Worm (Caenorhabditis elegans) whole organism, L2 larva: Measurements from ENCODE around the gene T24C12.4.
A peak's percentile ranks its signal among the peaks of the same experiment; 100 is the strongest.

Source experiments
- Y55F3AM.14 ChIP-seq: fragments of 200-800 bp; sonication (Bioruptor generic); optimal IDR thresholded peaks from 2 replicates; lab custom pipeline; 2018; ENCODE audit warnings: mild to moderate bottlenecking, missing genetic modification characterization, missing compliant biosample characterization
- ama-1 ChIP-seq: fragments of 150-350 bp; optimal IDR thresholded peaks from 2 replicates; lab custom pipeline; 2018; ENCODE audit warnings: inconsistent platforms
- blmp-1 ChIP-seq: sonication (generic microtip); optimal IDR thresholded peaks from 2 replicates; lab custom pipeline; 2017; ENCODE audit warnings: missing genetic modification characterization, mild to moderate bottlenecking, missing compliant biosample characterization, antibody characterized with exemption, moderate library complexity; ENCODE audit not compliant: insufficient read depth
- ceh-16 ChIP-seq: fragments of 150-350 bp; optimal IDR thresholded peaks from 2 replicates; lab custom pipeline; 2014; ENCODE audit warnings: missing biosample characterization, missing genetic modification characterization
- ceh-82 ChIP-seq: fragments of 150-350 bp; optimal IDR thresholded peaks from 2 replicates; lab custom pipeline; 2014; ENCODE audit warnings: missing biosample characterization, missing genetic modification characterization
- egl-27 ChIP-seq: sonication (generic microtip); optimal IDR thresholded peaks from 3 replicates; lab custom pipeline; 2017; ENCODE audit warnings: missing biosample characterization, missing genetic modification reagents, missing genetic modification characterization
- elt-3 ChIP-seq: sonication (generic microtip); optimal IDR thresholded peaks from 2 replicates; lab custom pipeline; 2017; ENCODE audit warnings: missing biosample characterization, missing genetic modification characterization
- fos-1 ChIP-seq: fragments of 150-350 bp; optimal IDR thresholded peaks from 2 replicates; lab custom pipeline; 2014; ENCODE audit warnings: missing biosample characterization, missing genetic modification characterization
- gmeb-1 ChIP-seq: fragments of 150-350 bp; optimal IDR thresholded peaks from 2 replicates; lab custom pipeline; 2014; ENCODE audit warnings: missing biosample characterization, missing genetic modification characterization
- lin-13 ChIP-seq: fragments of 150-350 bp; optimal IDR thresholded peaks from 2 replicates; lab custom pipeline; 2014; ENCODE audit warnings: missing biosample characterization, missing genetic modification reagents, missing genetic modification characterization
- lin-39 ChIP-seq: fragments of 150-350 bp; optimal IDR thresholded peaks from 2 replicates; lab custom pipeline; 2014; ENCODE audit warnings: missing biosample characterization, missing genetic modification reagents, missing genetic modification characterization
- mab-5 ChIP-seq: fragments of 150-350 bp; optimal IDR thresholded peaks from 2 replicates; lab custom pipeline; 2014; ENCODE audit warnings: missing biosample characterization, missing genetic modification characterization
- mdl-1 ChIP-seq, 2 experiments: fragments of 150-350 bp in 1 of 2; sonication (generic microtip) in 1 of 2; optimal IDR thresholded peaks; 2 replicates each; lab custom pipeline; 2017; ENCODE audit warnings: missing biosample characterization in 2 of 2, missing genetic modification characterization in 2 of 2
- nhr-10 ChIP-seq: sonication (generic microtip); optimal IDR thresholded peaks from 2 replicates; lab custom pipeline; 2017; ENCODE audit warnings: missing biosample characterization, missing genetic modification characterization
- nhr-11 ChIP-seq: fragments of 150-350 bp; optimal IDR thresholded peaks from 2 replicates; lab custom pipeline; 2014; ENCODE audit warnings: missing biosample characterization, missing genetic modification characterization
- nhr-129 ChIP-seq: fragments of 150-350 bp; optimal IDR thresholded peaks from 2 replicates; lab custom pipeline; 2014; ENCODE audit warnings: missing biosample characterization, missing genetic modification characterization
- nhr-23 ChIP-seq: fragments of 150-350 bp; optimal IDR thresholded peaks from 2 replicates; lab custom pipeline; 2014; ENCODE audit warnings: missing biosample characterization, missing genetic modification reagents, missing genetic modification characterization
- nhr-237 ChIP-seq: fragments of 150-350 bp; optimal IDR thresholded peaks from 2 replicates; lab custom pipeline; 2014; ENCODE audit warnings: missing biosample characterization, missing genetic modification characterization
- peb-1 ChIP-seq: fragments of 150-350 bp; optimal IDR thresholded peaks from 2 replicates; lab custom pipeline; 2014; ENCODE audit warnings: missing biosample characterization, missing genetic modification characterization
- sem-4 ChIP-seq: fragments of 150-350 bp; optimal IDR thresholded peaks from 2 replicates; lab custom pipeline; 2014; ENCODE audit warnings: missing biosample characterization, missing genetic modification reagents, missing genetic modification characterization
- skn-1 ChIP-seq: sonication (generic microtip); optimal IDR thresholded peaks from 2 replicates; lab custom pipeline; 2017; ENCODE audit warnings: missing biosample characterization, missing genetic modification characterization
- sma-3 ChIP-seq: sonication (generic microtip); optimal IDR thresholded peaks from 2 replicates; lab custom pipeline; 2016; ENCODE audit warnings: missing genetic modification reagents, missing genetic modification characterization, missing compliant biosample characterization
- sma-9 ChIP-seq, 2 experiments: fragments of 150-350 bp in 1 of 2; sonication (generic microtip) in 1 of 2; optimal IDR thresholded peaks; 2 replicates each; lab custom pipeline; 2014 to 2016; ENCODE audit warnings: missing genetic modification characterization in 2 of 2, mild to moderate bottlenecking in 1 of 2, missing biosample characterization in 1 of 2, missing compliant biosample characterization in 1 of 2, missing genetic modification reagents in 1 of 2, moderate library complexity in 1 of 2
- snpc-4 ChIP-seq: fragments of 150-350 bp; optimal IDR thresholded peaks from 2 replicates; lab custom pipeline; 2014; ENCODE audit warnings: missing biosample characterization, missing genetic modification characterization
- unc-39 ChIP-seq: fragments of 150-350 bp; optimal IDR thresholded peaks from 2 replicates; lab custom pipeline; 2014; ENCODE audit warnings: missing biosample characterization, missing genetic modification characterization
- unc-55 ChIP-seq: fragments of 150-350 bp; sonication (generic microtip); optimal IDR thresholded peaks from 3 replicates; lab custom pipeline; 2014; ENCODE audit warnings: missing biosample characterization, missing genetic modification reagents, missing genetic modification characterization
- zag-1 ChIP-seq: fragments of 150-350 bp; optimal IDR thresholded peaks from 2 replicates; lab custom pipeline; 2014; ENCODE audit warnings: missing biosample characterization, missing genetic modification characterization
- ztf-4 ChIP-seq: fragments of 150-350 bp; optimal IDR thresholded peaks from 2 replicates; lab custom pipeline; 2014; ENCODE audit warnings: missing biosample characterization, missing genetic modification characterization

The T24C12.4 gene

DNA sequence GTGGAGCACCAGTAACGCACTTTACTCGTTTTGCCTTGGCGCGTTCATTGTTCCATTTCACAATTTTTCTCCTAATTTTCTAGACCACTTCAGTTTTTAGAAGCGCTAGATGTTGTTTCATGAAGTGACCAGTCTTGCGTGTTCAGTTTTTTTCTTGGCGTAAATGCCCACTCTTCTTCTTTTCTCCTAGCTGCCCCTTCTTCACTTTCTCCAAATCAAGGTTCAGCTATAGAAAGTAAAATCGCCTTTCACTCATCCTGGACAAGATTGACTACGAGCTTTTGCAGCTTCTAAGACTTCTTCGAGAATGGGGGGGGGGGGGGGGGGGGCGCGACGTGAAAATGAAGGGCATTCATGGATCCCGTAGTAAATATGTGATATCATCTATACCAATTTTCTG, 7.8 kb upstream of the T24C12.4 start:
- TF ChIP-seq skn-1 (no peak), blmp-1 (tag; lab: Kevin White, UChicago) (peak; percentile 55)

DNA sequence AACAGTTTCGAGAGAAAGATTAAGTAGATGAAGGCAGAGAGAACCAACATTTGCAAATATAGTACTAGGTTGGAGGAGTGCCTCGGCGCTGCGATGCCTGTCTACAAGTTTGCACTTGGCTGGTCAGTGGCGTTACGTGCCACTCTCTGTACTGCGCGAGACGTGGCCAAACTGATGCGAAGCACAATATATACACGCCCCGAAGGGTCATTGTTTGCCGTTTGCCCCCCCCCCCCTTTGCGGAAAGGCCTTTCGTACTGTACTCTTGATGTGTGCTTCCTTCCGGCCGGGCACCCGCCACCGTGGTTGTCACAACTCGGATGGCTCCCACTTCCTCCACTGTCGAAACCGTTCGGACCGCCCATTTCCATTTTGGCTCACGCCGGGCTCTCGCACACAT, 7.3 kb upstream of the T24C12.4 start:
- TF ChIP-seq peb-1 (peak; percentile 99), gmeb-1 (tag; lab: Kevin White, UChicago) (no peak), ceh-82 (no peak), nhr-10 (tag; lab: Kevin White, UChicago) (no peak), fos-1 (tag; lab: Kevin White, UChicago) (no peak)

DNA sequence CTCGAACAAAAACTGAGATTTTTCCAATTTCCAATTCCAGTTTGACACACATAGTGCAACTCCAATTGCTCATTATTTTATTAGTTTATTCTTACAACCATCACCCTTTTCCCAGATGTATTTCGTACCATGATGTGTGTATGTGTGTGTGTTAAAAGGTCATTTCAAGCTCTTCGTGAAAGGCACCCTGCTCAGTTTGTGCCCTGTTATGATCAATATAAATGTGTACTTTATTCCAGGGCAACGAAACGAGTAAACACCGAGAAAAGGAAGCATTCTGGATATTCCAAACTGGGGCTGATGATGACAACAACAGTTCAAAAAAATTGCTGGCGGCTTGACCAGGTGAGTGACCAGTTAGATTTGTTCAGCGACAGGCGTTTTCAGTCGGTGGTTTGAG, 5.9 kb upstream of the T24C12.4 start, which contains the start of gene peb-1:
Gene peb-1 (plus strand): TSS at position 301 of the 400 bp plus-strand sequence.
- TF ChIP-seq nhr-11 = no peak

ce11 chrX:2210164-2210563, 5.3 kb upstream of the T24C12.4 start:
- TF ChIP-seq peb-1 (peak; percentile 100), zag-1 (no peak)

DNA sequence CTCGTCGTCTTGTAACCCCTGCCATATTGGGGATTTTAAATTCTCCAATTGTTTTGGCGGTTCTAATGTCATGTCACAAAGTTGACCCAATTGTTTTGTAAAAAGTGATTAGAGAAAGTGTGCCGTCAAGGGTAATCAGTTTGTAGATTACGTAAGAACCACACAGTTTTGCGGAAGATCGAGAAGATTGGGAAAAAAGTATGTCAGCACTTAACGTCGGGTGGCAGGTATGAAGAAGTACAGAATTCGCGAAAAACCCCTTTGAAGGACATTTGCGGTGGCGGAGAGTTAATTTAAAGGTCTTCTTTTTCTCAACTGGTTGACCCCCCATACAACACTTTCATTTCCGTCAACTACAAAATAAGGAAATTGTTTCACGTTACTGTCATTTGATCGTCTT, 3.5 kb upstream of the T24C12.4 start:
- TF ChIP-seq ama-1 (lab: Kevin White, UChicago) (no peak), blmp-1 (tag; lab: Kevin White, UChicago) (peak; percentile 43), skn-1 (no peak), ceh-16 (tag; lab: Kevin White, UChicago) (peak; percentile 5), sma-3 (GFP tag; lab: Kevin White, UChicago) (no peak), lin-39 (tag; lab: Kevin White, UChicago) (no peak), egl-27 (tag; lab: Kevin White, UChicago) (peak; percentile 39), sma-9 (GFP tag; optimal IDR thresholded peaks at IDR 0.05; lab: Kevin White, UChicago) (peak; percentile 7), sma-9 (tag; optimal IDR thresholded peaks at IDR 0.05; lab: Kevin White, UChicago) (no peak)

ce11 chrX:2203760-2204159, 1.1 kb downstream of the T24C12.4 start, which contains the start of gene T24C12.3:
Gene T24C12.3 (minus strand): TSS chrX:2203893.
- TF ChIP-seq unc-55 = no peak
- TF ChIP-seq zag-1 = no peak
- peak; percentile 80 for TF ChIP-seq fos-1 (tag; lab: Kevin White, UChicago)
- TF ChIP-seq blmp-1 (tag; lab: Kevin White, UChicago) = no peak
- TF ChIP-seq, all 48 proteins: peak for 1

ce11 chrX:2199140-2199539, 5.7 kb downstream of the T24C12.4 start, which contains the start of gene T24C12.1:
Gene T24C12.1 (plus strand): TSS chrX:2199440.
- no peak for TF ChIP-seq nhr-23 (tag; lab: Kevin White, UChicago)
- TF ChIP-seq elt-3 (tag; lab: Kevin White, UChicago) = no peak
- no peak for TF ChIP-seq unc-39
- TF ChIP-seq sem-4 (tag; lab: Kevin White, UChicago) = no peak
- no peak for TF ChIP-seq lin-13 (GFP tag; lab: Kevin White, UChicago)
- TF ChIP-seq ceh-82 = no peak
- TF ChIP-seq ztf-4 = no peak
- TF ChIP-seq Y55F3AM.14 (GFP tag; lab: Kevin White, UChicago) = no peak
- no peak for TF ChIP-seq skn-1
- no peak for TF ChIP-seq snpc-4 (tag; lab: Kevin White, UChicago)
- no peak for TF ChIP-seq ama-1 (lab: Kevin White, UChicago)
- no peak for TF ChIP-seq mdl-1 (tag; optimal IDR thresholded peaks at IDR 0.05; lab: Kevin White, UChicago)
- no peak for TF ChIP-seq nhr-10 (tag; lab: Kevin White, UChicago)
- TF ChIP-seq nhr-129 (tag; lab: Kevin White, UChicago) = no peak

DNA sequence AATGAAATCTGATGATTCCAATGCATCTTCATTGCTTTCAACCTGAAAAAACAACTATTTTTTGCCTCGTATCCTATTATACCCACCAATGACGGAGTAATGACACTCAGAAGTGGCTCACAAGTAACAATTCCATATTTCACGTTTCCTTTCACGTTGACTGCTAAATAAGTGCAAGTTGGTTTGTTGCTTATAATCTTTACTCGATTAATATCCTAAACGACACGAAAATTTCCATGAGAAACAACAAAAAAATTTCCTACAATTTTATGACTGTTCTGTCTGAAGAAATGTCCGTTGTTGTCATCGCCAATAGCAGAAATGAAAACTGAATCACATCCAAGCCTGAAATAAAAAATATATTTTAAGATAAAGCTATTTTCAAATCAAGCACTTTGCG, 7.4 kb downstream of the T24C12.4 start:
- TF ChIP-seq nhr-237 (tag; lab: Kevin White, UChicago) = no peak
- no peak for TF ChIP-seq nhr-11
- TF ChIP-seq mab-5 (tag; lab: Kevin White, UChicago) = no peak
